Worm (Caenorhabditis elegans) whole organism, L1 larva: ENCODE measurements around the gene blos-8.

Experiments
- C16A3.4 ChIP-seq: fragments of 150-350 bp; optimal IDR thresholded peaks from 2 replicates; lab custom pipeline; 2014; ENCODE audit warnings: missing biosample characterization, missing genetic modification characterization
- F16B12.6 ChIP-seq: fragments of 150-350 bp; optimal IDR thresholded peaks from 2 replicates; lab custom pipeline; 2014; ENCODE audit warnings: missing biosample characterization, missing genetic modification characterization
- ama-1 ChIP-seq: fragments of 150-350 bp; optimal IDR thresholded peaks from 2 replicates; lab custom pipeline; 2014
- ceh-63 ChIP-seq: fragments of 200-800 bp; sonication (Bioruptor generic); optimal IDR thresholded peaks from 2 replicates; lab custom pipeline; 2018; ENCODE audit warnings: mild to moderate bottlenecking, missing genetic modification characterization, missing compliant biosample characterization
- ceh-88 ChIP-seq: fragments of 200-800 bp; sonication (Bioruptor generic); IDR thresholded peaks from 2 replicates; pipeline ENCODE4 v1.3.6; 2022; ENCODE audit warnings: missing genetic modification characterization, missing compliant biosample characterization
- ces-1 ChIP-seq: fragments of 150-350 bp; optimal IDR thresholded peaks from 2 replicates; lab custom pipeline; 2014; ENCODE audit warnings: missing biosample characterization, missing genetic modification reagents, missing genetic modification characterization
- dpl-1 ChIP-seq, 3 experiments: fragments of 150-350 bp in 2 of 3; sonication (generic microtip) in 1 of 3; optimal IDR thresholded peaks; 2 replicates each; lab custom pipeline; 2014 to 2017; ENCODE audit warnings: missing biosample characterization in 3 of 3, missing genetic modification characterization in 3 of 3, missing genetic modification reagents in 3 of 3
- efl-1 ChIP-seq, 4 experiments: fragments of 150-350 bp; optimal IDR thresholded peaks in 3 of 4; peaks in 1 of 4; 1 replicate in 1 of 4; 2 replicates in 3 of 4; lab custom pipeline; 2014; ENCODE audit warnings: missing biosample characterization in 2 of 4, missing genetic modification characterization in 2 of 4, missing genetic modification reagents in 2 of 4
- efl-3 ChIP-seq: fragments of 200-800 bp; sonication (Bioruptor generic); optimal IDR thresholded peaks from 2 replicates; lab custom pipeline; 2018; ENCODE audit warnings: mild to moderate bottlenecking, missing genetic modification characterization, missing compliant biosample characterization
- elt-2 ChIP-seq: sonication (generic microtip); optimal IDR thresholded peaks from 2 replicates; lab custom pipeline; 2016; ENCODE audit warnings: missing genetic modification characterization, mild to moderate bottlenecking, inconsistent platforms, missing compliant biosample characterization, missing genetic modification reagents
- ets-5 ChIP-seq: fragments of 200-800 bp; sonication (Bioruptor generic); IDR thresholded peaks from 2 replicates; pipeline ENCODE4 v1.3.6; 2022; ENCODE audit warnings: missing genetic modification characterization, missing compliant biosample characterization
- fkh-10 ChIP-seq: sonication (generic microtip); optimal IDR thresholded peaks from 2 replicates; lab custom pipeline; 2017; ENCODE audit warnings: missing biosample characterization, missing genetic modification reagents, missing genetic modification characterization
- fkh-4 ChIP-seq: sonication (generic microtip); optimal IDR thresholded peaks from 2 replicates; lab custom pipeline; 2016; ENCODE audit warnings: missing compliant biosample characterization, missing genetic modification characterization, borderline replicate concordance
- fos-1 ChIP-seq: fragments of 150-350 bp; optimal IDR thresholded peaks from 2 replicates; lab custom pipeline; 2014; ENCODE audit warnings: missing biosample characterization, missing genetic modification characterization
- grh-1 ChIP-seq: fragments of 200-800 bp; sonication (Bioruptor generic); IDR thresholded peaks from 2 replicates; pipeline ENCODE4 v1.3.6; 2022; ENCODE audit warnings: missing genetic modification reagents, missing genetic modification characterization, missing compliant biosample characterization
- hpl-2 ChIP-seq: fragments of 150-350 bp; optimal IDR thresholded peaks from 2 replicates; lab custom pipeline; 2014; ENCODE audit warnings: missing biosample characterization, missing genetic modification reagents, missing genetic modification characterization
- irx-1 ChIP-seq: sonication (generic microtip); optimal IDR thresholded peaks from 2 replicates; lab custom pipeline; 2016; ENCODE audit warnings: missing genetic modification characterization, missing compliant biosample characterization
- jun-1 ChIP-seq: fragments of 150-350 bp; optimal IDR thresholded peaks from 2 replicates; lab custom pipeline; 2014; ENCODE audit warnings: missing biosample characterization, missing genetic modification reagents, missing genetic modification characterization
- lin-13 ChIP-seq: fragments of 150-350 bp; optimal IDR thresholded peaks from 2 replicates; lab custom pipeline; 2014; ENCODE audit warnings: missing biosample characterization, missing genetic modification reagents, missing genetic modification characterization
- lin-15B ChIP-seq: fragments of 150-350 bp; sonication (generic microtip); optimal IDR thresholded peaks from 3 replicates; lab custom pipeline; 2014; ENCODE audit warnings: missing biosample characterization, missing genetic modification characterization
- lir-3 ChIP-seq: sonication (generic microtip); optimal IDR thresholded peaks from 2 replicates; lab custom pipeline; 2016; ENCODE audit warnings: mild to moderate bottlenecking, missing genetic modification characterization, moderate library complexity, missing compliant biosample characterization; ENCODE audit not compliant: poor library complexity
- lsy-2 ChIP-seq, 2 experiments: fragments of 150-350 bp; optimal IDR thresholded peaks; 2 replicates each; lab custom pipeline; 2014; ENCODE audit warnings: missing biosample characterization in 2 of 2, missing genetic modification characterization in 2 of 2
- mab-9 ChIP-seq: fragments of 200-800 bp; sonication (Bioruptor generic); IDR thresholded peaks from 2 replicates; pipeline ENCODE4 v1.3.6; 2022; ENCODE audit warnings: missing genetic modification reagents, missing genetic modification characterization, missing compliant biosample characterization
- nhr-11 ChIP-seq: fragments of 150-350 bp; optimal IDR thresholded peaks from 2 replicates; lab custom pipeline; 2014; ENCODE audit warnings: missing biosample characterization, missing genetic modification characterization
- nhr-19 ChIP-seq: fragments of 200-800 bp; sonication (Bioruptor generic); conservative IDR thresholded peaks from 2 replicates; pipeline ENCODE4 v1.3.6; 2022; ENCODE audit warnings: missing genetic modification characterization, missing compliant biosample characterization
- nhr-237 ChIP-seq: fragments of 150-350 bp; optimal IDR thresholded peaks from 2 replicates; lab custom pipeline; 2014; ENCODE audit warnings: missing biosample characterization, missing genetic modification characterization
- nhr-47 ChIP-seq: sonication (generic microtip); optimal IDR thresholded peaks from 2 replicates; lab custom pipeline; 2016; ENCODE audit warnings: mild to moderate bottlenecking, missing genetic modification characterization, moderate library complexity, missing compliant biosample characterization
- nhr-77 ChIP-seq: fragments of 150-350 bp; optimal IDR thresholded peaks from 2 replicates; lab custom pipeline; 2014; ENCODE audit warnings: missing biosample characterization, missing genetic modification characterization
- nhr-84 ChIP-seq: sonication (generic microtip); optimal IDR thresholded peaks from 2 replicates; lab custom pipeline; 2017; ENCODE audit warnings: missing biosample characterization, missing genetic modification characterization
- nhr-85 ChIP-seq: sonication (generic microtip); peaks from one replicate; lab custom pipeline; 2016; ENCODE audit warnings: missing genetic modification characterization, inconsistent platforms, missing compliant biosample characterization
- nhr-90 ChIP-seq: sonication (generic microtip); optimal IDR thresholded peaks from 2 replicates; lab custom pipeline; 2016; ENCODE audit warnings: mild to moderate bottlenecking, missing genetic modification characterization, missing compliant biosample characterization; ENCODE audit not compliant: poor library complexity
- pax-3 ChIP-seq: fragments of 200-800 bp; sonication (Bioruptor generic); optimal IDR thresholded peaks from 2 replicates; lab custom pipeline; 2018; ENCODE audit warnings: mild to moderate bottlenecking, missing genetic modification characterization, moderate library complexity, missing compliant biosample characterization
- pqm-1 ChIP-seq: sonication (generic microtip); optimal IDR thresholded peaks from 3 replicates; lab custom pipeline; 2017; ENCODE audit warnings: missing biosample characterization, missing genetic modification characterization
- rnt-1 ChIP-seq: sonication (generic microtip); optimal IDR thresholded peaks from 2 replicates; lab custom pipeline; 2016; ENCODE audit warnings: mild to moderate bottlenecking, missing genetic modification characterization, moderate library complexity, missing compliant biosample characterization
- sox-4 ChIP-seq: sonication (generic microtip); optimal IDR thresholded peaks from 2 replicates; lab custom pipeline; 2016; ENCODE audit warnings: missing genetic modification characterization, missing compliant biosample characterization
- sptf-1 ChIP-seq: fragments of 150-350 bp; optimal IDR thresholded peaks from 2 replicates; lab custom pipeline; 2014; ENCODE audit warnings: missing biosample characterization, missing genetic modification characterization
- sup-37 ChIP-seq: fragments of 200-800 bp; sonication (Bioruptor generic); optimal IDR thresholded peaks from 2 replicates; lab custom pipeline; 2018; ENCODE audit warnings: mild to moderate bottlenecking, missing genetic modification characterization, missing compliant biosample characterization
- tlp-1 ChIP-seq: fragments of 150-350 bp; optimal IDR thresholded peaks from 2 replicates; lab custom pipeline; 2014; ENCODE audit warnings: missing biosample characterization, missing genetic modification characterization
- unc-30 ChIP-seq: sonication (generic microtip); optimal IDR thresholded peaks from 2 replicates; lab custom pipeline; 2017; ENCODE audit warnings: missing biosample characterization, missing genetic modification characterization
- unc-62 ChIP-seq: fragments of 150-350 bp; optimal IDR thresholded peaks from 2 replicates; lab custom pipeline; 2014; ENCODE audit warnings: missing biosample characterization, missing genetic modification reagents, missing genetic modification characterization
- vab-15 ChIP-seq: sonication (generic microtip); optimal IDR thresholded peaks from 2 replicates; lab custom pipeline; 2017; ENCODE audit warnings: missing genotype, mild to moderate bottlenecking, missing genetic modification characterization, missing compliant biosample characterization
- xbp-1 ChIP-seq: sonication (generic microtip); optimal IDR thresholded peaks from 2 replicates; lab custom pipeline; 2016; ENCODE audit warnings: missing genetic modification characterization, missing compliant biosample characterization
- zip-4 ChIP-seq: fragments of 200-800 bp; sonication (Bioruptor generic); optimal IDR thresholded peaks from 2 replicates; lab custom pipeline; 2018; ENCODE audit warnings: mild to moderate bottlenecking, missing genetic modification characterization, moderate library complexity, missing compliant biosample characterization
- ztf-11 ChIP-seq, 2 experiments: sonication (generic microtip); optimal IDR thresholded peaks; 2 replicates each; lab custom pipeline; 2016 to 2017; ENCODE audit warnings: missing genetic modification characterization in 2 of 2, missing biosample characterization in 1 of 2, missing compliant biosample characterization in 1 of 2

blos-8 gene

DNA sequence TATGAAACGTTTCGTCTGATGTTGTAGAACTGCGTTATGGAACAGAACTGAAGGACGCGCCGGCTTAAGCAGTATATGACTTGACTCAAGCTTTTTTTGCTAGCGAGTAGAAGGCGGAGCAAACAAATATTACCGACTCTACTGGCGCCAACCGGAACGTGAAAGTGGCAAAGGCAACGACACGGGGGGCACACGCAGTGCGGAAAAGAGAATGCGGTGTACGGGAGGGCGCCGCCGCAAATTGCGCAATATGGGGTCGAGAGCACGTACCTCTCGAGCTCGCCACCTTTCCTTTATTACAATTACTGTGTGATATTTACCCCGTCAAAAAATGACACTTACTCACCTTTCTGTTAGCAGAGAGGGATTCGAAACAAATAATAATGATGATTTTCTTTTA lies 15.8 kb downstream of the blos-8 start, which contains the start of gene pqn-36:
pqn-36 (minus strand) TSS at position 268 of the 400 bp plus-strand sequence.
- TF ChIP-seq fkh-10 (GFP tag; lab: Kevin White, UChicago) (no peak), efl-1 (optimal IDR thresholded peaks at IDR 0.05; lab: Kevin White, UChicago) (no peak), efl-1 (GFP tag; optimal IDR thresholded peaks at IDR 0.05 in 1 of 2; lab: Kevin White, UChicago) (peak in 1 of 2 experiments; percentile 57)

DNA sequence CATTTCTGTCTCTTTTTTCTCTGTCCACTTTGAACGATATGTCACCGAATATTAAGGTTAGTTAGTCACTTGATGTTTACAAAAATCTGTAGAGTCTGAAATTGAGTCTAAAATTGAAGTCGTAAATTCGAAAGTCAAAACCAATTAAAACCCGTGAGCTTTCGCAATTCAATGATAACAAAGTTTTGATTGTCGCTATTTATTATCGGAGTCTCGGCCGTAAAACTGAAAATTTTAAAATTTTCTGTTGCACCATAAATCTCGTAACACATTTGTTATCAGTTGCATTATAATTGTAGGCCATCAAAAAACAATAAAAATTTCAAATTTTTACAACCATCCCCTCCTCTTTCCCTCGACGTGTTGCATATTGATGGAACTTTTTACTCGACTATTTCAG lies 22.4 kb downstream of the blos-8 start:
- TF ChIP-seq elt-2 (tag; lab: Kevin White, UChicago): peak; percentile 92
- TF ChIP-seq efl-1 (optimal IDR thresholded peaks at IDR 0.05; lab: Kevin White, UChicago): no peak
- TF ChIP-seq efl-1 (GFP tag; optimal IDR thresholded peaks at IDR 0.05 in 1 of 2; lab: Kevin White, UChicago): peak in 1 of 2 experiments; percentile 35
- peak; percentile 88 for TF ChIP-seq tlp-1 (tag; lab: Kevin White, UChicago)
- TF ChIP-seq F16B12.6 (tag; lab: Kevin White, UChicago): no peak
- TF ChIP-seq sox-4 (tag; lab: Kevin White, UChicago): no peak

DNA sequence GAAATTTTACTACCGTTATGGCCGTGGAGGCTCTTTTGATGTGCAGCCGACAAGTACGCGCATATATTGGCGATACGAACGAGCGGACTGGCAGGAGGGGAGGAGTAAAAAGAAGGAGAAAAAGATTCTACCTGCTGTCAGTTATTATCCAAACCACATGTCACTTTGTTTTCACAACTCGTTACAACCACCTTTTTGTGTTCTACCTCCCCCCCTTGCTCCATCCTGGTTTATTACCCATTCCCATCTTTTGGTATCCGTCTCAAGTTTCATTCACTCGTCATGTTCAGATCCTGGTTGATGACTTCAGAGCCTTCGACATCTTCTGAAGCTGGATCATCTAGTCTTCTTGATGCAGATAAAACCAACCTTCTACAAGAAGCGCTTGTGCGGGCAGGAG lies 23.4 kb downstream of the blos-8 start, which contains the start of gene psa-3:
psa-3 (plus strand) TSS at position 301 of the 400 bp plus-strand sequence.
- TF ChIP-seq efl-1 (optimal IDR thresholded peaks at IDR 0.05; lab: Kevin White, UChicago) (no peak), efl-1 (GFP tag; optimal IDR thresholded peaks at IDR 0.05 in 1 of 2; lab: Kevin White, UChicago) (peak in 1 of 2 experiments; percentile 63), pqm-1 (tag; lab: Kevin White, UChicago) (no peak), nhr-85 (tag; lab: Kevin White, UChicago) (no peak), jun-1 (tag; lab: Kevin White, UChicago) (no peak), pax-3 (tag; lab: Kevin White, UChicago) (no peak), ets-5 (GFP tag; lab: Robert Waterston, UW) (no peak), nhr-19 (GFP tag; lab: Robert Waterston, UW) (no peak)

DNA sequence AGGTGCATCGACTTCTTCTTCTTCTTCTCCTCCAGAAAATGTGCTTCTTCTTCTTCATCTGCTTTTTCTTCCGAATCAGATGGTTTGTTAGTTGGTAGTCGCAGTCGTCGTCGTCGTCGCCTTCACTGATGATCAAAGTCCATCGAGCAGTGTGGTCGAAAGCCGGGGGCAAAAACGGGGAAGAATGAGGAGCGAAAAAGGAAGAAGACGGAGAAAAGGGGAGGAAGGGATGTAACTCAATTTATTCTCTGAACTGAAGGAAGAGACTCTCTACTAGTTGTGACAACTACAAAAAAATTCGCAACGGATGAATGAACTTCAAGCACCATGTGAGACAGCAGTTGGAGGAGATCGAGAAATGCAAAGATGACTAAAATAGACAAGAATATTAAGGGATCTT lies 35.3 kb downstream of the blos-8 start:
- no peak for TF ChIP-seq lsy-2 (tag; optimal IDR thresholded peaks at IDR 0.05; lab: Kevin White, UChicago)
- no peak for TF ChIP-seq unc-30 (tag; lab: Kevin White, UChicago)
- TF ChIP-seq mab-9 (GFP tag; lab: Robert Waterston, UW): no peak
- no peak for TF ChIP-seq grh-1 (GFP tag; lab: Robert Waterston, UW)
- TF ChIP-seq nhr-11: no peak
- no peak for TF ChIP-seq ama-1
- no peak for TF ChIP-seq F16B12.6 (tag; lab: Kevin White, UChicago)
- TF ChIP-seq ceh-63 (GFP tag; lab: Kevin White, UChicago): no peak
- no peak for TF ChIP-seq lin-15B (tag; lab: Kevin White, UChicago)
- no peak for TF ChIP-seq nhr-77 (tag; lab: Kevin White, UChicago)
- TF ChIP-seq nhr-84 (tag; lab: Kevin White, UChicago): no peak
- no peak for TF ChIP-seq efl-3 (GFP tag; lab: Kevin White, UChicago)
- no peak for TF ChIP-seq ztf-11 (tag; optimal IDR thresholded peaks at IDR 0.05; lab: Kevin White, UChicago)
- no peak for TF ChIP-seq nhr-90 (tag; lab: Kevin White, UChicago)
- TF ChIP-seq tlp-1 (tag; lab: Kevin White, UChicago): no peak
- TF ChIP-seq nhr-237: no peak
- TF ChIP-seq rnt-1: no peak
- TF ChIP-seq fos-1: no peak
- TF ChIP-seq C16A3.4 (tag; lab: Kevin White, UChicago): no peak
- TF ChIP-seq sox-4 (tag; lab: Kevin White, UChicago): no peak
- TF ChIP-seq hpl-2: no peak
- TF ChIP-seq nhr-47 (tag; lab: Kevin White, UChicago): peak; percentile 45
- TF ChIP-seq efl-1 (optimal IDR thresholded peaks at IDR 0.05; lab: Kevin White, UChicago): no peak
- no peak for TF ChIP-seq efl-1 (GFP tag; optimal IDR thresholded peaks at IDR 0.05 in 1 of 2; lab: Kevin White, UChicago)
- TF ChIP-seq ces-1 (GFP tag; lab: Kevin White, UChicago): peak; percentile 2
- no peak for TF ChIP-seq sup-37
- no peak for TF ChIP-seq sptf-1
- no peak for TF ChIP-seq lir-3 (tag; lab: Kevin White, UChicago)
- no peak for TF ChIP-seq unc-62 (GFP tag; lab: Kevin White, UChicago)
- TF ChIP-seq vab-15 (tag; lab: Kevin White, UChicago): no peak
- TF ChIP-seq fkh-4 (tag; lab: Kevin White, UChicago): no peak
- TF ChIP-seq ets-5 (GFP tag; lab: Robert Waterston, UW): no peak
- no peak for TF ChIP-seq pqm-1 (tag; lab: Kevin White, UChicago)
- TF ChIP-seq ceh-88 (GFP tag; lab: Robert Waterston, UW): no peak
- TF ChIP-seq zip-4: no peak
- no peak for TF ChIP-seq dpl-1 (GFP tag; optimal IDR thresholded peaks at IDR 0.05; lab: Kevin White, UChicago)
- no peak for TF ChIP-seq irx-1 (tag; lab: Kevin White, UChicago)
- TF ChIP-seq lin-13: no peak
- TF ChIP-seq xbp-1 (tag; lab: Kevin White, UChicago): no peak
